ENCODE assay signal across 1 worm cellular context in genomic region chrII:10758951-10759350, ce11.
TF ChIP-seq lines count a peak whose summit lies in the region.

No protein-coding gene starts in this region.

TF ChIP-seq in whole organism, L1 larva, 84 proteins besides CTCF, POLR2A, EP300 and RAD21 (continued from another document):
- TF ChIP-seq nhr-76 (tag; optimal IDR thresholded peaks at IDR 0.05; lab: Kevin White, UChicago), result no peak
- no peak for TF ChIP-seq ceh-8 (GFP tag; optimal IDR thresholded peaks at IDR 0.05; lab: Kevin White, UChicago)
- TF ChIP-seq pag-3 (tag; optimal IDR thresholded peaks at IDR 0.05; lab: Kevin White, UChicago; ENCODE audit: borderline replicate concordance, insufficient read depth), result no peak
- no peak for TF ChIP-seq unc-62 (GFP tag; optimal IDR thresholded peaks at IDR 0.05; lab: Kevin White, UChicago)
- TF ChIP-seq hpl-2 (GFP tag; optimal IDR thresholded peaks at IDR 0.05; lab: Kevin White, UChicago), result no peak
- no peak for TF ChIP-seq ceh-82 (tag; optimal IDR thresholded peaks at IDR 0.05; lab: Kevin White, UChicago)
- no peak for TF ChIP-seq efl-1 (optimal IDR thresholded peaks at IDR 0.05; lab: Kevin White, UChicago)
- TF ChIP-seq efl-1 (GFP tag; optimal IDR thresholded peaks at IDR 0.05 in 1 of 2; lab: Kevin White, UChicago), result peak in 1 of 2 experiments; percentile 53
- TF ChIP-seq C16A3.4 (tag; optimal IDR thresholded peaks at IDR 0.05; lab: Kevin White, UChicago), result no peak
- TF ChIP-seq efl-3 (GFP tag; optimal IDR thresholded peaks at IDR 0.05; lab: Kevin White, UChicago), result no peak
- TF ChIP-seq mef-2 (tag; optimal IDR thresholded peaks at IDR 0.05; lab: Kevin White, UChicago), result no peak
- TF ChIP-seq ces-1 (GFP tag; optimal IDR thresholded peaks at IDR 0.05; lab: Kevin White, UChicago), result peak; percentile 85
- 0 out of 2 replicates have a peak, but pooled peaks have one; percentile 9 for TF ChIP-seq isw-1 (GFP tag; IDR thresholded peaks at IDR 0.05; lab: Robert Waterston, UW)
- TF ChIP-seq unc-130 (tag; optimal IDR thresholded peaks at IDR 0.05; lab: Kevin White, UChicago), result no peak
- TF ChIP-seq lsy-2 (tag; optimal IDR thresholded peaks at IDR 0.05; lab: Kevin White, UChicago), result peak in 1 of 2 experiments; percentile 1
- no peak for TF ChIP-seq ama-1 (optimal IDR thresholded peaks at IDR 0.05; lab: Kevin White, UChicago)
- TF ChIP-seq fkh-10 (GFP tag; optimal IDR thresholded peaks at IDR 0.05; lab: Kevin White, UChicago), result peak; percentile 67
- no peak for TF ChIP-seq nhr-237 (tag; optimal IDR thresholded peaks at IDR 0.05; lab: Kevin White, UChicago)
- no peak for TF ChIP-seq unc-98 (GFP tag; IDR thresholded peaks at IDR 0.05; lab: Robert Waterston, UW)
- no peak for TF ChIP-seq nhr-12 (tag; optimal IDR thresholded peaks at IDR 0.05; lab: Kevin White, UChicago)
- TF ChIP-seq snu-23 (GFP tag; optimal IDR thresholded peaks at IDR 0.05; lab: Kevin White, UChicago), result no peak
- no peak for TF ChIP-seq irx-1 (tag; optimal IDR thresholded peaks at IDR 0.05; lab: Kevin White, UChicago)
- TF ChIP-seq lin-14 (GFP tag; optimal IDR thresholded peaks at IDR 0.05; lab: Kevin White, UChicago), result peak; percentile 84
- TF ChIP-seq elt-3 (tag; optimal IDR thresholded peaks at IDR 0.05; lab: Kevin White, UChicago), result no peak
- no peak for TF ChIP-seq grh-1 (GFP tag; IDR thresholded peaks at IDR 0.05; lab: Robert Waterston, UW)
- TF ChIP-seq nhr-85 (tag; lab: Kevin White, UChicago), result no peak
- no peak for TF ChIP-seq nhr-11 (tag; optimal IDR thresholded peaks at IDR 0.05; lab: Kevin White, UChicago)
- TF ChIP-seq sup-37 (GFP tag; optimal IDR thresholded peaks at IDR 0.05; lab: Kevin White, UChicago), result no peak
- no peak for TF ChIP-seq fos-1 (tag; optimal IDR thresholded peaks at IDR 0.05; lab: Kevin White, UChicago)
- no peak for TF ChIP-seq ztf-11 (tag; optimal IDR thresholded peaks at IDR 0.05; lab: Kevin White, UChicago)
- no peak for TF ChIP-seq egl-27 (tag; optimal IDR thresholded peaks at IDR 0.05; lab: Kevin White, UChicago)
- TF ChIP-seq unc-30 (tag; optimal IDR thresholded peaks at IDR 0.05; lab: Kevin White, UChicago), result no peak
- no peak for TF ChIP-seq ceh-90 (tag; optimal IDR thresholded peaks at IDR 0.05; lab: Kevin White, UChicago)
- TF ChIP-seq tlp-1 (tag; optimal IDR thresholded peaks at IDR 0.05; lab: Kevin White, UChicago), result no peak
- TF ChIP-seq alr-1 (tag; optimal IDR thresholded peaks at IDR 0.05; lab: Kevin White, UChicago; ENCODE audit: borderline replicate concordance), result no peak
- no peak for TF ChIP-seq nhr-77 (tag; optimal IDR thresholded peaks at IDR 0.05; lab: Kevin White, UChicago)
- no peak for TF ChIP-seq lin-15B (tag; optimal IDR thresholded peaks at IDR 0.05; lab: Kevin White, UChicago)
- peak; percentile 9 for TF ChIP-seq nhr-47 (tag; optimal IDR thresholded peaks at IDR 0.05; lab: Kevin White, UChicago)
- TF ChIP-seq nhr-28 (tag; optimal IDR thresholded peaks at IDR 0.05; lab: Kevin White, UChicago), result no peak
